Fruit fly (Drosophila melanogaster) whole organism, pupa: Measurements from ENCODE around the gene CG4467.

ENCODE experiments used
- CG14655 ChIP-seq: fragments of 200-800 bp; sonication (Bioruptor generic); optimal IDR thresholded peaks from 3 replicates; lab custom pipeline; 2017; ENCODE audit warnings: mild to moderate bottlenecking, missing biosample characterization, missing genetic modification reagents, missing genetic modification characterization
- CG34367 ChIP-seq: fragments of 200-800 bp; sonication (Bioruptor generic); optimal IDR thresholded peaks from 2 replicates; lab custom pipeline; 2018; ENCODE audit warnings: missing biosample characterization, mild to moderate bottlenecking, missing genetic modification characterization
- CG4496 ChIP-seq: fragments of 200-800 bp; sonication (Bioruptor generic); IDR thresholded peaks from 3 replicates; pipeline ENCODE4 v1.3.6; 2022; ENCODE audit warnings: missing biosample characterization, missing genetic modification characterization
- CG8159 ChIP-seq: fragments of 200-800 bp; sonication (Bioruptor generic); optimal IDR thresholded peaks from 3 replicates; lab custom pipeline; 2018; ENCODE audit warnings: missing biosample characterization, mild to moderate bottlenecking, missing genetic modification characterization, moderate library complexity
- D1 ChIP-seq: fragments of 200-800 bp; sonication (Bioruptor generic); optimal IDR thresholded peaks from 2 replicates; lab custom pipeline; 2018; ENCODE audit warnings: missing biosample characterization, mild to moderate bottlenecking, missing genetic modification characterization, moderate library complexity
- gl ChIP-seq: fragments of 200-800 bp; sonication (Bioruptor generic); optimal IDR thresholded peaks from 2 replicates; lab custom pipeline; 2018; ENCODE audit warnings: missing biosample characterization, mild to moderate bottlenecking, missing genetic modification characterization
- rn ChIP-seq: fragments of 200-800 bp; sonication (Bioruptor generic); IDR thresholded peaks from 2 replicates; pipeline ENCODE4 v1.3.6; 2022; ENCODE audit warnings: missing biosample characterization, missing genetic modification characterization

- TF ChIP-seq CG14655 (GFP tag; lab: Kevin White, UChicago) (peak; percentile 87), CG34367 (tag; lab: Kevin White, UChicago) (peak; percentile 83), gl (tag; lab: Kevin White, UChicago) (peak; percentile 50), CG8159 (tag; lab: Kevin White, UChicago) (peak; percentile 88), D1 (tag; lab: Kevin White, UChicago) (no peak), CG4496 (GFP tag; lab: Robert Waterston, UW) (peak; percentile 92), rn (GFP tag; lab: Robert Waterston, UW) (peak; percentile 77)
Measured at dm6 chr3R:23280806-23281257, 32.1 kb upstream of the CG4467 start, which contains the start of the genes orb and Cdc16.
